Worm (Caenorhabditis elegans) whole organism, L1 larva: Measurements from ENCODE around the gene ctg-2.

Experiments
- C16A3.4 ChIP-seq: fragments of 150-350 bp; optimal IDR thresholded peaks from 2 replicates; lab custom pipeline; 2014; ENCODE audit warnings: missing biosample characterization, missing genetic modification characterization
- C34B4.2 ChIP-seq: sonication (generic microtip); optimal IDR thresholded peaks from 2 replicates; lab custom pipeline; 2017; ENCODE audit warnings: mild to moderate bottlenecking, missing genetic modification characterization, missing compliant biosample characterization
- F16B12.6 ChIP-seq: fragments of 150-350 bp; optimal IDR thresholded peaks from 2 replicates; lab custom pipeline; 2014; ENCODE audit warnings: missing biosample characterization, missing genetic modification characterization
- Y116A8C.19 ChIP-seq: sonication (generic microtip); optimal IDR thresholded peaks from 2 replicates; lab custom pipeline; 2016; ENCODE audit warnings: missing compliant biosample characterization, missing genetic modification characterization, borderline replicate concordance
- aly-2 ChIP-seq: fragments of 150-350 bp; optimal IDR thresholded peaks from 2 replicates; lab custom pipeline; 2014; ENCODE audit warnings: missing biosample characterization, missing genetic modification characterization
- ama-1 ChIP-seq: fragments of 150-350 bp; optimal IDR thresholded peaks from 2 replicates; lab custom pipeline; 2014
- blmp-1 ChIP-seq: fragments of 150-350 bp; optimal IDR thresholded peaks from 2 replicates; lab custom pipeline; 2014; ENCODE audit warnings: missing biosample characterization, missing genetic modification characterization
- ceh-63 ChIP-seq: fragments of 200-800 bp; sonication (Bioruptor generic); optimal IDR thresholded peaks from 2 replicates; lab custom pipeline; 2018; ENCODE audit warnings: mild to moderate bottlenecking, missing genetic modification characterization, missing compliant biosample characterization
- ceh-8 ChIP-seq: fragments of 200-800 bp; sonication (Bioruptor generic); optimal IDR thresholded peaks from 2 replicates; lab custom pipeline; 2018; ENCODE audit warnings: mild to moderate bottlenecking, missing genetic modification characterization, moderate library complexity, missing compliant biosample characterization
- ces-1 ChIP-seq: fragments of 150-350 bp; optimal IDR thresholded peaks from 2 replicates; lab custom pipeline; 2014; ENCODE audit warnings: missing biosample characterization, missing genetic modification reagents, missing genetic modification characterization
- dsc-1 ChIP-seq: sonication (generic microtip); optimal IDR thresholded peaks from 2 replicates; lab custom pipeline; 2016; ENCODE audit warnings: mild to moderate bottlenecking, missing genetic modification characterization, missing compliant biosample characterization
- efl-1 ChIP-seq, 4 experiments: fragments of 150-350 bp; optimal IDR thresholded peaks in 3 of 4; peaks in 1 of 4; 1 replicate in 1 of 4; 2 replicates in 3 of 4; lab custom pipeline; 2014; ENCODE audit warnings: missing biosample characterization in 2 of 4, missing genetic modification characterization in 2 of 4, missing genetic modification reagents in 2 of 4
- efl-3 ChIP-seq: fragments of 200-800 bp; sonication (Bioruptor generic); optimal IDR thresholded peaks from 2 replicates; lab custom pipeline; 2018; ENCODE audit warnings: mild to moderate bottlenecking, missing genetic modification characterization, missing compliant biosample characterization
- egl-27 ChIP-seq, 2 experiments: fragments of 150-350 bp in 1 of 2; sonication (generic microtip); optimal IDR thresholded peaks; 3 replicates each; lab custom pipeline; 2017 to 2018; ENCODE audit warnings: missing biosample characterization in 2 of 2, missing genetic modification characterization in 2 of 2, missing genetic modification reagents in 2 of 2
- elt-3 ChIP-seq, 6 experiments: fragments of 150-350 bp in 1 of 6; sonication (generic microtip); optimal IDR thresholded peaks; 2 replicates each; lab custom pipeline; 2017 to 2018; ENCODE audit warnings: missing biosample characterization in 6 of 6, missing genetic modification characterization in 6 of 6, inconsistent platforms in 1 of 6
- ets-5 ChIP-seq: fragments of 200-800 bp; sonication (Bioruptor generic); IDR thresholded peaks from 2 replicates; pipeline ENCODE4 v1.3.6; 2022; ENCODE audit warnings: missing genetic modification characterization, missing compliant biosample characterization
- fkh-10 ChIP-seq: sonication (generic microtip); optimal IDR thresholded peaks from 2 replicates; lab custom pipeline; 2017; ENCODE audit warnings: missing biosample characterization, missing genetic modification reagents, missing genetic modification characterization
- fkh-4 ChIP-seq: sonication (generic microtip); optimal IDR thresholded peaks from 2 replicates; lab custom pipeline; 2016; ENCODE audit warnings: missing compliant biosample characterization, missing genetic modification characterization, borderline replicate concordance
- fkh-8 ChIP-seq: sonication (generic microtip); optimal IDR thresholded peaks from 2 replicates; lab custom pipeline; 2016; ENCODE audit warnings: mild to moderate bottlenecking, missing genetic modification characterization, missing compliant biosample characterization
- fos-1 ChIP-seq: fragments of 150-350 bp; optimal IDR thresholded peaks from 2 replicates; lab custom pipeline; 2014; ENCODE audit warnings: missing biosample characterization, missing genetic modification characterization
- grh-1 ChIP-seq: fragments of 200-800 bp; sonication (Bioruptor generic); IDR thresholded peaks from 2 replicates; pipeline ENCODE4 v1.3.6; 2022; ENCODE audit warnings: missing genetic modification reagents, missing genetic modification characterization, missing compliant biosample characterization
- hlh-17 ChIP-seq: fragments of 200-800 bp; sonication (Bioruptor generic); optimal IDR thresholded peaks from 2 replicates; lab custom pipeline; 2018; ENCODE audit warnings: missing genetic modification characterization, mild to moderate bottlenecking, missing compliant biosample characterization, moderate library complexity, borderline replicate concordance
- hlh-4 ChIP-seq: sonication (generic microtip); optimal IDR thresholded peaks from 2 replicates; lab custom pipeline; 2016; ENCODE audit warnings: mild to moderate bottlenecking, missing genetic modification characterization, missing compliant biosample characterization
- hpl-2 ChIP-seq: fragments of 150-350 bp; optimal IDR thresholded peaks from 2 replicates; lab custom pipeline; 2014; ENCODE audit warnings: missing biosample characterization, missing genetic modification reagents, missing genetic modification characterization
- irx-1 ChIP-seq: sonication (generic microtip); optimal IDR thresholded peaks from 2 replicates; lab custom pipeline; 2016; ENCODE audit warnings: missing genetic modification characterization, missing compliant biosample characterization
- jun-1 ChIP-seq: fragments of 150-350 bp; optimal IDR thresholded peaks from 2 replicates; lab custom pipeline; 2014; ENCODE audit warnings: missing biosample characterization, missing genetic modification reagents, missing genetic modification characterization
- lin-14 ChIP-seq: fragments of 200-800 bp; sonication (Bioruptor generic); optimal IDR thresholded peaks from 2 replicates; lab custom pipeline; 2018; ENCODE audit warnings: mild to moderate bottlenecking, missing genetic modification characterization, moderate library complexity, missing compliant biosample characterization
- lin-39 ChIP-seq: fragments of 150-350 bp; optimal IDR thresholded peaks from 2 replicates; lab custom pipeline; 2014; ENCODE audit warnings: missing biosample characterization, missing genetic modification reagents, missing genetic modification characterization
- lir-3 ChIP-seq: sonication (generic microtip); optimal IDR thresholded peaks from 2 replicates; lab custom pipeline; 2016; ENCODE audit warnings: mild to moderate bottlenecking, missing genetic modification characterization, moderate library complexity, missing compliant biosample characterization; ENCODE audit not compliant: poor library complexity
- lsy-2 ChIP-seq, 2 experiments: fragments of 150-350 bp; optimal IDR thresholded peaks; 2 replicates each; lab custom pipeline; 2014; ENCODE audit warnings: missing biosample characterization in 2 of 2, missing genetic modification characterization in 2 of 2
- mab-9 ChIP-seq: fragments of 200-800 bp; sonication (Bioruptor generic); IDR thresholded peaks from 2 replicates; pipeline ENCODE4 v1.3.6; 2022; ENCODE audit warnings: missing genetic modification reagents, missing genetic modification characterization, missing compliant biosample characterization
- mef-2 ChIP-seq: fragments of 150-350 bp; optimal IDR thresholded peaks from 2 replicates; lab custom pipeline; 2014; ENCODE audit warnings: missing biosample characterization, missing genetic modification characterization
- nhr-12 ChIP-seq: sonication (generic microtip); optimal IDR thresholded peaks from 2 replicates; lab custom pipeline; 2017; ENCODE audit warnings: missing biosample characterization, missing genetic modification characterization
- nhr-19 ChIP-seq: fragments of 200-800 bp; sonication (Bioruptor generic); conservative IDR thresholded peaks from 2 replicates; pipeline ENCODE4 v1.3.6; 2022; ENCODE audit warnings: missing genetic modification characterization, missing compliant biosample characterization
- nhr-76 ChIP-seq: sonication (generic microtip); optimal IDR thresholded peaks from 2 replicates; lab custom pipeline; 2017; ENCODE audit warnings: missing biosample characterization, missing genetic modification characterization
- nhr-77 ChIP-seq: fragments of 150-350 bp; optimal IDR thresholded peaks from 2 replicates; lab custom pipeline; 2014; ENCODE audit warnings: missing biosample characterization, missing genetic modification characterization
- nhr-85 ChIP-seq: sonication (generic microtip); peaks from one replicate; lab custom pipeline; 2016; ENCODE audit warnings: missing genetic modification characterization, inconsistent platforms, missing compliant biosample characterization
- nhr-90 ChIP-seq: sonication (generic microtip); optimal IDR thresholded peaks from 2 replicates; lab custom pipeline; 2016; ENCODE audit warnings: mild to moderate bottlenecking, missing genetic modification characterization, missing compliant biosample characterization; ENCODE audit not compliant: poor library complexity
- pqm-1 ChIP-seq: sonication (generic microtip); optimal IDR thresholded peaks from 3 replicates; lab custom pipeline; 2017; ENCODE audit warnings: missing biosample characterization, missing genetic modification characterization
- rnt-1 ChIP-seq: sonication (generic microtip); optimal IDR thresholded peaks from 2 replicates; lab custom pipeline; 2016; ENCODE audit warnings: mild to moderate bottlenecking, missing genetic modification characterization, moderate library complexity, missing compliant biosample characterization
- skn-1 ChIP-seq: fragments of 150-350 bp; optimal IDR thresholded peaks from 2 replicates; lab custom pipeline; 2014; ENCODE audit warnings: missing biosample characterization, missing genetic modification characterization
- snpc-4 ChIP-seq: fragments of 150-350 bp; optimal IDR thresholded peaks from 2 replicates; lab custom pipeline; 2014; ENCODE audit warnings: missing biosample characterization, missing genetic modification characterization
- sox-4 ChIP-seq: sonication (generic microtip); optimal IDR thresholded peaks from 2 replicates; lab custom pipeline; 2016; ENCODE audit warnings: missing genetic modification characterization, missing compliant biosample characterization
- sptf-1 ChIP-seq: fragments of 150-350 bp; optimal IDR thresholded peaks from 2 replicates; lab custom pipeline; 2014; ENCODE audit warnings: missing biosample characterization, missing genetic modification characterization
- swsn-7 ChIP-seq: sonication (generic microtip); optimal IDR thresholded peaks from 2 replicates; lab custom pipeline; 2016; ENCODE audit warnings: missing genetic modification characterization, missing compliant biosample characterization
- tbx-2 ChIP-seq: sonication (generic microtip); optimal IDR thresholded peaks from 2 replicates; lab custom pipeline; 2016; ENCODE audit warnings: missing genetic modification characterization, missing compliant biosample characterization
- unc-130 ChIP-seq: fragments of 150-350 bp; optimal IDR thresholded peaks from 2 replicates; lab custom pipeline; 2017; ENCODE audit warnings: missing biosample characterization, missing genetic modification characterization, inconsistent platforms
- unc-30 ChIP-seq: sonication (generic microtip); optimal IDR thresholded peaks from 2 replicates; lab custom pipeline; 2017; ENCODE audit warnings: missing biosample characterization, missing genetic modification characterization
- unc-86 ChIP-seq: sonication (generic microtip); optimal IDR thresholded peaks from 2 replicates; lab custom pipeline; 2016; ENCODE audit warnings: missing genetic modification characterization, missing compliant biosample characterization
- unc-98 ChIP-seq: fragments of 200-800 bp; sonication (Bioruptor generic); IDR thresholded peaks from 2 replicates; pipeline ENCODE4 v1.3.6; 2022; ENCODE audit warnings: missing genetic modification characterization, missing compliant biosample characterization
- xbp-1 ChIP-seq: sonication (generic microtip); optimal IDR thresholded peaks from 2 replicates; lab custom pipeline; 2016; ENCODE audit warnings: missing genetic modification characterization, missing compliant biosample characterization
- zip-4 ChIP-seq: fragments of 200-800 bp; sonication (Bioruptor generic); optimal IDR thresholded peaks from 2 replicates; lab custom pipeline; 2018; ENCODE audit warnings: mild to moderate bottlenecking, missing genetic modification characterization, moderate library complexity, missing compliant biosample characterization
- ztf-11 ChIP-seq, 2 experiments: sonication (generic microtip); optimal IDR thresholded peaks; 2 replicates each; lab custom pipeline; 2016 to 2017; ENCODE audit warnings: missing genetic modification characterization in 2 of 2, missing biosample characterization in 1 of 2, missing compliant biosample characterization in 1 of 2

The ctg-2 gene

DNA sequence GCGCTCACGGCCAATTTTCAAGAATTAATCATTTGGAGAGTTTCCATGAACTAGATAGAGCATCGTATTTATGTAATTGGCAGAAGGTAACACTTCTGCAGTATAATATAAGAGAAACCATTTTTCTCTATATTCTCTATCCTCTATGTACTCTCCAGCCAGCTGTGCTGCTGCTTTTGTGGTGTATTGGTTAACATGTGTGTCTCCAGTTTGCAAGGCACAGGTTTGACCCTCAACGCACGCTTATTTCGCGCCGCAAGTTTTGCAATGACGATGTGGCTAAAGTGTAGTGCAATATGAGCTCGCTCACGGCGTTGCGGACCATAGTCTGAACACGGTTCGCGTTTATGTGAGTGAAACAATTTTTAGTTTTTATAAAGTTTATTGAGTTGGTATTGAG is 32.1 kb downstream of the ctg-2 start:
- TF ChIP-seq unc-86 (no peak), fos-1 (peak; percentile 25), ceh-63 (GFP tag; lab: Kevin White, UChicago) (no peak), skn-1 (tag; lab: Kevin White, UChicago) (peak; percentile 65), mab-9 (GFP tag; lab: Robert Waterston, UW) (no peak), nhr-19 (peak; percentile 31; the same call in 1 of the 2 replicates), hlh-17 (GFP tag; lab: Kevin White, UChicago) (no peak), nhr-77 (peak; percentile 62), fkh-4 (tag; lab: Kevin White, UChicago) (no peak), lin-39 (tag; lab: Kevin White, UChicago) (no peak), rnt-1 (tag; lab: Kevin White, UChicago) (peak; percentile 66), aly-2 (peak; percentile 35), elt-3 (tag; optimal IDR thresholded peaks at IDR 0.05; lab: Kevin White, UChicago) (peak in 1 of 6 experiments; percentile 19), xbp-1 (tag; lab: Kevin White, UChicago) (no peak), sox-4 (tag; lab: Kevin White, UChicago) (no peak), nhr-85 (tag; lab: Kevin White, UChicago) (no peak), blmp-1 (tag; lab: Kevin White, UChicago) (peak; percentile 25), lsy-2 (tag; optimal IDR thresholded peaks at IDR 0.05; lab: Kevin White, UChicago) (peak in 1 of 2 experiments; percentile 69), ces-1 (GFP tag; lab: Kevin White, UChicago) (no peak), unc-130 (tag; lab: Kevin White, UChicago) (no peak), ama-1 (lab: Kevin White, UChicago) (no peak), ets-5 (GFP tag; lab: Robert Waterston, UW) (no peak), efl-3 (GFP tag; lab: Kevin White, UChicago) (no peak), C34B4.2 (tag; lab: Kevin White, UChicago) (no peak), mef-2 (no peak), pqm-1 (tag; lab: Kevin White, UChicago) (no peak), fkh-10 (GFP tag; lab: Kevin White, UChicago) (no peak), egl-27 (tag; optimal IDR thresholded peaks at IDR 0.05; lab: Kevin White, UChicago) (no peak), hlh-4 (no peak), C16A3.4 (tag; lab: Kevin White, UChicago) (peak; percentile 78), efl-1 (optimal IDR thresholded peaks at IDR 0.05; lab: Kevin White, UChicago) (peak; percentile 38 to 48), efl-1 (GFP tag; optimal IDR thresholded peaks at IDR 0.05 in 1 of 2; lab: Kevin White, UChicago) (peak; percentile 20 to 95), sptf-1 (tag; lab: Kevin White, UChicago) (no peak), Y116A8C.19 (no peak), dsc-1 (tag; lab: Kevin White, UChicago) (peak; percentile 27), hpl-2 (GFP tag; lab: Kevin White, UChicago) (no peak), grh-1 (GFP tag; lab: Robert Waterston, UW) (no peak), tbx-2 (tag; lab: Kevin White, UChicago) (no peak), irx-1 (tag; lab: Kevin White, UChicago) (no peak), snpc-4 (tag; lab: Kevin White, UChicago) (no peak), nhr-12 (tag; lab: Kevin White, UChicago) (no peak), swsn-7 (tag; lab: Kevin White, UChicago) (peak; percentile 25), jun-1 (tag; lab: Kevin White, UChicago) (no peak), nhr-90 (tag; lab: Kevin White, UChicago) (peak; percentile 44), unc-30 (tag; lab: Kevin White, UChicago) (no peak), nhr-76 (no peak), fkh-8 (tag; lab: Kevin White, UChicago) (no peak), lin-14 (GFP tag; lab: Kevin White, UChicago) (no peak), unc-98 (no peak), F16B12.6 (tag; lab: Kevin White, UChicago) (no peak), ztf-11 (tag; optimal IDR thresholded peaks at IDR 0.05; lab: Kevin White, UChicago) (peak in 1 of 2 experiments; percentile 19), zip-4 (GFP tag; lab: Kevin White, UChicago) (no peak), lir-3 (tag; lab: Kevin White, UChicago) (peak; percentile 48), ceh-8 (GFP tag; lab: Kevin White, UChicago) (no peak)
